Worm (Caenorhabditis elegans): ENCODE measurements around the gene F21A3.4.

F21A3.4 gene

ce11 chrV:15536320-15536719 is at the start of gene F21A3.4:
Gene F21A3.4, plus strand, starts transcription at chrV:15536620.
- TF ChIP-seq flt-1 (GFP tag; IDR thresholded peaks at IDR 0.05) (no peak), T22C8.4 (GFP tag; IDR thresholded peaks at IDR 0.05) (no peak), ztf-23 (GFP tag; IDR thresholded peaks at IDR 0.05) (no peak), ztf-29 (GFP tag; IDR thresholded peaks at IDR 0.05) (no peak), tab-1 (GFP tag; IDR thresholded peaks at IDR 0.05) (no peak), ref-1 (GFP tag; conservative IDR thresholded peaks at IDR 0.05) (no peak), med-1 (GFP tag; optimal IDR thresholded peaks at IDR 0.05; ENCODE audit: insufficient read depth) (no peak), klf-2 (GFP tag; conservative IDR thresholded peaks at IDR 0.05) (no peak), cog-1 (tag; optimal IDR thresholded peaks at IDR 0.05) (no peak)

- TF ChIP-seq ref-1 (GFP tag; conservative IDR thresholded peaks at IDR 0.05), result no peak
- no peak for TF ChIP-seq ztf-29 (GFP tag; IDR thresholded peaks at IDR 0.05)
- TF ChIP-seq T22C8.4 (GFP tag; IDR thresholded peaks at IDR 0.05), result no peak
- TF ChIP-seq med-1 (GFP tag; optimal IDR thresholded peaks at IDR 0.05; ENCODE audit: insufficient read depth), result no peak
These were observed 48.7 kb upstream of the F21A3.4 start, which contains the start of gene srw-21 for ce11 chrV:15487764-15488163. Gene srw-21, plus strand, starts transcription at chrV:15488064.

- TF ChIP-seq ztf-29 (GFP tag; IDR thresholded peaks at IDR 0.05) (no peak), ztf-23 (GFP tag; IDR thresholded peaks at IDR 0.05) (no peak), flt-1 (GFP tag; IDR thresholded peaks at IDR 0.05) (no peak), T22C8.4 (GFP tag; IDR thresholded peaks at IDR 0.05) (no peak), klf-2 (GFP tag; conservative IDR thresholded peaks at IDR 0.05) (no peak), med-1 (GFP tag; optimal IDR thresholded peaks at IDR 0.05; ENCODE audit: insufficient read depth) (no peak), ref-1 (GFP tag; conservative IDR thresholded peaks at IDR 0.05) (no peak), cog-1 (tag; optimal IDR thresholded peaks at IDR 0.05) (no peak), tab-1 (GFP tag; IDR thresholded peaks at IDR 0.05) (no peak)
These were observed 43.9 kb upstream of the F21A3.4 start, which contains the start of gene str-264 for ce11 chrV:15492518-15492917. Gene str-264, minus strand, starts transcription at chrV:15492618.

- TF ChIP-seq klf-2 (GFP tag; conservative IDR thresholded peaks at IDR 0.05), result no peak
- no peak for TF ChIP-seq T22C8.4 (GFP tag; IDR thresholded peaks at IDR 0.05)
- no peak for TF ChIP-seq cog-1 (tag; optimal IDR thresholded peaks at IDR 0.05)
- TF ChIP-seq tab-1 (GFP tag; IDR thresholded peaks at IDR 0.05), result no peak
- TF ChIP-seq med-1 (GFP tag; optimal IDR thresholded peaks at IDR 0.05; ENCODE audit: insufficient read depth), result no peak
- no peak for TF ChIP-seq ref-1 (GFP tag; conservative IDR thresholded peaks at IDR 0.05)
- TF ChIP-seq ztf-29 (GFP tag; IDR thresholded peaks at IDR 0.05), result no peak
These were observed 42.7 kb upstream of the F21A3.4 start, which contains the start of gene srh-218 for ce11 chrV:15493680-15494079. Gene srh-218, plus strand, starts transcription at chrV:15493980.

- no peak for TF ChIP-seq ref-1 (GFP tag; conservative IDR thresholded peaks at IDR 0.05)
- TF ChIP-seq T22C8.4 (GFP tag; IDR thresholded peaks at IDR 0.05), result no peak
- no peak for TF ChIP-seq ztf-23 (GFP tag; IDR thresholded peaks at IDR 0.05)
- no peak for TF ChIP-seq tab-1 (GFP tag; IDR thresholded peaks at IDR 0.05)
- TF ChIP-seq ztf-29 (GFP tag; IDR thresholded peaks at IDR 0.05), result no peak
- no peak for TF ChIP-seq flt-1 (GFP tag; IDR thresholded peaks at IDR 0.05)
- no peak for TF ChIP-seq med-1 (GFP tag; optimal IDR thresholded peaks at IDR 0.05; ENCODE audit: insufficient read depth)
These were observed 41.3 kb upstream of the F21A3.4 start, which contains the start of gene srh-219 for ce11 chrV:15495169-15495568. Gene srh-219, plus strand, starts transcription at chrV:15495469.

- TF ChIP-seq cog-1 (tag; optimal IDR thresholded peaks at IDR 0.05) (peak; percentile 12), flt-1 (GFP tag; IDR thresholded peaks at IDR 0.05) (no peak), ztf-29 (GFP tag; IDR thresholded peaks at IDR 0.05) (peak; percentile 53; the same call in 1 of the 2 replicates)
These were observed 38.7 kb upstream of the F21A3.4 start for ce11 chrV:15497731-15498130.

- TF ChIP-seq ztf-29 (GFP tag; IDR thresholded peaks at IDR 0.05) (no peak), med-1 (GFP tag; optimal IDR thresholded peaks at IDR 0.05; ENCODE audit: insufficient read depth) (no peak), ref-1 (GFP tag; conservative IDR thresholded peaks at IDR 0.05) (no peak), flt-1 (GFP tag; IDR thresholded peaks at IDR 0.05) (no peak), tab-1 (GFP tag; IDR thresholded peaks at IDR 0.05) (no peak), cog-1 (tag; optimal IDR thresholded peaks at IDR 0.05) (no peak), T22C8.4 (GFP tag; IDR thresholded peaks at IDR 0.05) (no peak), klf-2 (GFP tag; conservative IDR thresholded peaks at IDR 0.05) (no peak), ztf-23 (GFP tag; IDR thresholded peaks at IDR 0.05) (no peak)
These were observed 38.0 kb upstream of the F21A3.4 start, which contains the start of gene C06B8.7 for ce11 chrV:15498434-15498833. Gene C06B8.7, plus strand, starts transcription at chrV:15498734.

- TF ChIP-seq tab-1 (GFP tag; IDR thresholded peaks at IDR 0.05) (no peak), ztf-29 (GFP tag; IDR thresholded peaks at IDR 0.05) (no peak), ztf-23 (GFP tag; IDR thresholded peaks at IDR 0.05) (no peak), T22C8.4 (GFP tag; IDR thresholded peaks at IDR 0.05) (no peak), cog-1 (tag; optimal IDR thresholded peaks at IDR 0.05) (no peak), med-1 (GFP tag; optimal IDR thresholded peaks at IDR 0.05; ENCODE audit: insufficient read depth) (no peak), ref-1 (GFP tag; conservative IDR thresholded peaks at IDR 0.05) (no peak), klf-2 (GFP tag; conservative IDR thresholded peaks at IDR 0.05) (no peak), flt-1 (GFP tag; IDR thresholded peaks at IDR 0.05) (no peak)
These were observed 37.3 kb upstream of the F21A3.4 start for ce11 chrV:15499099-15499498.

- TF ChIP-seq ztf-23 (GFP tag; IDR thresholded peaks at IDR 0.05) (no peak), klf-2 (GFP tag; conservative IDR thresholded peaks at IDR 0.05) (no peak), tab-1 (GFP tag; IDR thresholded peaks at IDR 0.05) (no peak), ztf-29 (GFP tag; IDR thresholded peaks at IDR 0.05) (no peak), med-1 (GFP tag; optimal IDR thresholded peaks at IDR 0.05; ENCODE audit: insufficient read depth) (no peak), cog-1 (tag; optimal IDR thresholded peaks at IDR 0.05) (no peak), flt-1 (GFP tag; IDR thresholded peaks at IDR 0.05) (no peak), ref-1 (GFP tag; conservative IDR thresholded peaks at IDR 0.05) (no peak), T22C8.4 (GFP tag; IDR thresholded peaks at IDR 0.05) (no peak)
These were observed 32.8 kb upstream of the F21A3.4 start for ce11 chrV:15503603-15504002.

ce11 chrV:15505068-15505467 is 31.4 kb upstream of the F21A3.4 start:
- TF ChIP-seq cog-1 (tag; optimal IDR thresholded peaks at IDR 0.05), result no peak
- TF ChIP-seq T22C8.4 (GFP tag; IDR thresholded peaks at IDR 0.05), result 0 out of 2 replicates have a peak, but pooled peaks have one; percentile 43
- peak; percentile 50; the same call in 1 of the 2 replicates for TF ChIP-seq ztf-29 (GFP tag; IDR thresholded peaks at IDR 0.05)
- peak; percentile 79 for TF ChIP-seq tab-1 (GFP tag; IDR thresholded peaks at IDR 0.05)
- TF ChIP-seq ztf-23 (GFP tag; IDR thresholded peaks at IDR 0.05), result peak; percentile 71
- peak; percentile 62 for TF ChIP-seq ref-1 (GFP tag; conservative IDR thresholded peaks at IDR 0.05)
- TF ChIP-seq klf-2 (GFP tag; conservative IDR thresholded peaks at IDR 0.05), result 0 out of 2 replicates have a peak, but pooled peaks have one; percentile 10
- TF ChIP-seq med-1 (GFP tag; optimal IDR thresholded peaks at IDR 0.05; ENCODE audit: insufficient read depth), result no peak
- peak; percentile 85 for TF ChIP-seq flt-1 (GFP tag; IDR thresholded peaks at IDR 0.05)
